Worm (Caenorhabditis elegans): Measurements from ENCODE around the gene cri-2.

Gene cri-2

ce11 chrV:8195889-8196418, 5.7 kb upstream of the cri-2 start, which contains the start of gene F20D6.10:
Gene F20D6.10 (minus strand): TSS chrV:8195939.
- TF ChIP-seq hlh-30 (tag; optimal IDR thresholded peaks at IDR 0.05; ENCODE audit: insufficient read depth) (peak; percentile 85), ceh-18 (tag; optimal IDR thresholded peaks at IDR 0.05) (peak; percentile 71), tbx-7 (tag; optimal IDR thresholded peaks at IDR 0.05) (no peak), unc-55 (GFP tag; optimal IDR thresholded peaks at IDR 0.05) (peak; percentile 82), Y22D7AL.16 (tag; optimal IDR thresholded peaks at IDR 0.05) (no peak), rnt-1 (tag; optimal IDR thresholded peaks at IDR 0.05) (no peak), nfya-1 (tag; optimal IDR thresholded peaks at IDR 0.05) (peak; percentile 10)

ce11 chrV:8196993-8197392, 4.6 kb upstream of the cri-2 start:
- TF ChIP-seq sox-2 (GFP tag; IDR thresholded peaks at IDR 0.05) (no peak), ceh-9 (tag; optimal IDR thresholded peaks at IDR 0.05) (no peak), pha-2 (tag; optimal IDR thresholded peaks at IDR 0.05) (no peak), dmd-4 (tag; optimal IDR thresholded peaks at IDR 0.05; ENCODE audit: borderline replicate concordance) (no peak), C08G9.2 (tag; optimal IDR thresholded peaks at IDR 0.05) (no peak), ceh-2 (tag; optimal IDR thresholded peaks at IDR 0.05) (no peak), lim-6 (tag; optimal IDR thresholded peaks at IDR 0.05) (no peak)

- TF ChIP-seq dmd-4 (tag; optimal IDR thresholded peaks at IDR 0.05; ENCODE audit: borderline replicate concordance) (no peak), ceh-14 (tag; optimal IDR thresholded peaks at IDR 0.05) (no peak), pag-3 (tag; optimal IDR thresholded peaks at IDR 0.05; ENCODE audit: borderline replicate concordance) (no peak), pha-4 (tag; optimal IDR thresholded peaks at IDR 0.05) (no peak), ttx-3 (tag; optimal IDR thresholded peaks at IDR 0.05) (no peak), ceh-2 (tag; optimal IDR thresholded peaks at IDR 0.05) (no peak)
These were observed 2.6 kb upstream of the cri-2 start, which contains the start of gene F20D6.11 for ce11 chrV:8198994-8199393. Gene F20D6.11 (minus strand): TSS chrV:8199094.

DNA sequence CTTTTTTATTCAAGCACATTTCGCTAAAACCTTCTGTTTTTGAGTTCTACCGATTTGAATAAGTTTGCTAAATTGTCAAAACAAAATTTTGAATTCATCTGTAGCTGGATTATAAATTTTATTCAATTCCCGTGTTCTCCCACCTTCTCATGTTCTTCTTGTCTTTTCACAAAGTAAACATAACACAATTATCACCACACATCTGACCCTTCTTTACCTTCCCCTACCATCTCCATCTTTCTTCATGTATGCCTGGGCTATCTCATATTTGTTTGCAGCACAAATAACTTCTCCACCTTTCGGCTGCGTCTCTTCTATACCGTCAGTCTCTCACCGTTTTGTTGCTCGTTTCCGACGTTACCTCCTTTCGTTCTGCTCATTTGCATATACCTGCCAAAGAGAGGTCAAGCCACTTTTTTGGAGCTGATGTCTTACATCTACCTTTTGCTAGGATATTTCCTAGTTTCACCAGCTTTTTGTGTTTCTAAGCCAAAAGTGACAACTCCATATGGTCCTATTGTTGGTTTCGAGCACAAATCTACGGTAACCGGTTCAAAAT, 1.6 kb downstream of the cri-2 start, which contains the start of gene cest-17:
cest-17 (plus strand) TSS at position 248 of the 559 bp plus-strand sequence.
- no peak for TF ChIP-seq lin-11 (tag; optimal IDR thresholded peaks at IDR 0.05)
- TF ChIP-seq hlh-8 (tag; optimal IDR thresholded peaks at IDR 0.05) = no peak
- TF ChIP-seq nhr-11 (tag; optimal IDR thresholded peaks at IDR 0.05) = no peak
- TF ChIP-seq tbx-2 (tag; optimal IDR thresholded peaks at IDR 0.05) = peak; percentile 20

- TF ChIP-seq hlh-13 (GFP tag; optimal IDR thresholded peaks at IDR 0.05) (no peak), fkh-6 (tag; optimal IDR thresholded peaks at IDR 0.05) (no peak), pax-1 (tag; optimal IDR thresholded peaks at IDR 0.05) (no peak), npax-4 (tag; optimal IDR thresholded peaks at IDR 0.05) (no peak), pros-1 (tag; optimal IDR thresholded peaks at IDR 0.05) (no peak), ets-4 (tag; optimal IDR thresholded peaks at IDR 0.05) (no peak), tbx-7 (tag; optimal IDR thresholded peaks at IDR 0.05) (no peak), elt-2 (tag; optimal IDR thresholded peaks at IDR 0.05) (no peak), T23F11.4 (GFP tag; optimal IDR thresholded peaks at IDR 0.05) (no peak), C08G9.2 (tag; optimal IDR thresholded peaks at IDR 0.05) (no peak), C38D4.7 (GFP tag; optimal IDR thresholded peaks at IDR 0.05) (no peak), pha-2 (tag; optimal IDR thresholded peaks at IDR 0.05) (no peak), ahr-1 (tag; optimal IDR thresholded peaks at IDR 0.05) (no peak), mec-3 (tag; optimal IDR thresholded peaks at IDR 0.05; ENCODE audit: borderline replicate concordance) (no peak)
These were observed 5.3 kb downstream of the cri-2 start, which contains the start of gene timp-1 for ce11 chrV:8206931-8207330. Gene timp-1 (plus strand): TSS chrV:8207235.
